Worm (Caenorhabditis elegans): Measurements from ENCODE around the gene unc-46.

unc-46 gene

DNA sequence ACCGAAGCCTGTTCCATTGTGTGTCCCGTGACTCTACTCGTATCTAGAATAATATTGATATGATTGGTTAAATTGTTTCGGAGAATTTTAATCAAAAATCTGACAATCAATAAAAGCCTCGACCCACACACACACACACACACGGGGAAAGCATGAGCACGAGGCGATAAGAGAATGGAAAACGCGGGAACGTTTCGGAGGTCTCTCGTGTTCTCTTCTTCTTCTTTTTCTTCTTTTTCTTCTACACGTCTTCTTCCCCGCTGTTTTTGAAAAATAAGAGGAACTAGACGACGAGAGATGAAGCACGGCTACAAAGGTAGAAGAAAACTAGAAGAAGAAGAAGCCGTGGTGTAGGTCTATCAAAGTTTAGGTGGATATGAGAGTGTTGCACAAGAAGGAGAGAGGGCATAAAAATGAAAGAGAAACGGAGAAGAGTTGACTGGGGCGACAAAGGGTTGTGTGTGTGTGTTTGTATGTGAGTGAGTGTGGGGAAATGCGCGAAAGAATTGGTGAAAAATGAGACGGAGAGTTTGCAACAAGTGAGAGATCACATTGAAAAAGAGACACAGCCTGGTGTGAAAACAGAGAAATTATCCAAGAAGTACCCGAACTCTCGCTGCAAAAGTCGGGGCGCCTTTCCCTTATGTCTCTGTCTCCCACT, 33.9 kb downstream of the unc-46 start, which contains the start of gene mlk-1 (continued):
- TF ChIP-seq ZK337.2 (GFP tag; IDR thresholded peaks at IDR 0.05) (no peak), lir-3 (tag; optimal IDR thresholded peaks at IDR 0.05) (no peak), F10B5.3 (tag; optimal IDR thresholded peaks at IDR 0.05) (no peak), set-16 (GFP tag; IDR thresholded peaks at IDR 0.05) (peak; percentile 46; the same call in 1 of the 2 replicates), ama-1 (optimal IDR thresholded peaks at IDR 0.05) (no peak)

ce11 chrV:5053335-5053734, 45.5 kb downstream of the unc-46 start, which contains the start of gene cwp-4:
cwp-4 (plus strand) TSS chrV:5053635.
- no peak for TF ChIP-seq zag-1 (tag; optimal IDR thresholded peaks at IDR 0.05)
- TF ChIP-seq T26A8.4 (GFP tag; IDR thresholded peaks at IDR 0.05), result no peak
- TF ChIP-seq daf-8 (GFP tag; IDR thresholded peaks at IDR 0.05), result no peak
- TF ChIP-seq attf-4 (tag; optimal IDR thresholded peaks at IDR 0.05), result no peak
- no peak for TF ChIP-seq R02D3.7 (tag; optimal IDR thresholded peaks at IDR 0.05)

DNA sequence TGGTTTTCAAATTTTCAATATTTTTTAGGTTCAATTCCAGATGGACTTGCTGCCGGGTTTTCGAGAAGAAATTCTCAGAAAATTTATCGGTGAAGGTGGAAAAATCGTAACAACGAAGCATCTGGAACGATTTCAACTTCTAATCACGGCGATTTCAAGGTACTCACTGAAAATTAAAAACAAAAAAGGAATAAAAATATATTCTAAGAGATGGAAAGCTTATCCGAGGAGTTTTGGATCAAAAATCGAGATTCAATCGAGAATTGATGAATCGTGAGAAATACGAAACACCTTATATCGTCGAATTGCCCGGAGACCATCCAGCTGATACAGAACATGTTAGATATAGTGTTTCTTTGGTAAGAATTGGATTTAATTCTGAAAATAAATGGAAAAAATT, 46.6 kb downstream of the unc-46 start, which contains the start of gene K11D12.12:
TSS of gene K11D12.12 (plus strand) at position 29 of the 400 bp plus-strand sequence.
- TF ChIP-seq lin-1 (GFP tag; IDR thresholded peaks at IDR 0.05), result no peak

DNA sequence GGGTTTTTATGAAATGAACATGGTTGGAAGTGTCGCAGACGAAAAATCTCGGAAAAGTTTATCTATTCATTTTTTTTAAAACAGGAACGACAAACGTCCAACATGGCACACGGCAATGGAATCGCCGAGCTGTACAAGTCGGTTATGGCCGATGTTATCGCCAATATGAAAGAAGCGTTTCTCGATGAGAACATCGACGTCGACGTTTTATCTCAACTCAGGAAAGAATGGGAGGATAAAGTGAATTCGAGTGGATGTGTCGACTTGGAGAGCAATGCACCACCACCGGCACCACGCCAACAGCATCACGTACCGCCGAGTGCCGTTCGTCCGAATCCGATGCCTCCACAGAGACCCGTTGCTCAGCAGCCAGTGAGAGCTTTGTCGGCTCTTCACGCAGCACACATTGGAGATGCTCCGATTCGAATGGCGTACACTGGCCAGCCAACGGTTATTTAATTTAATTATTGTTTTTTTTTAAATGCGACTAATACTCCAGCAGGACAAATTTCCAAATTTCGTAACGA, 48.7 kb downstream of the unc-46 start:
- 0 out of 2 replicates have a peak, but pooled peaks have one; percentile 42 for TF ChIP-seq T26A8.4 (GFP tag; IDR thresholded peaks at IDR 0.05)
- peak; percentile 72 for TF ChIP-seq set-16 (GFP tag; IDR thresholded peaks at IDR 0.05)
- no peak for TF ChIP-seq zfp-2 (tag; optimal IDR thresholded peaks at IDR 0.05)
- no peak for TF ChIP-seq nhr-77 (tag; optimal IDR thresholded peaks at IDR 0.05)
- TF ChIP-seq spr-3 (GFP tag; optimal IDR thresholded peaks at IDR 0.05), result peak; percentile 50
- 0 out of 2 replicates have a peak, but pooled peaks have one; percentile 49 for TF ChIP-seq tra-1 (GFP tag; IDR thresholded peaks at IDR 0.05)
- TF ChIP-seq fos-1 (tag; optimal IDR thresholded peaks at IDR 0.05), result peak; percentile 19
- 0 out of 2 replicates have a peak, but pooled peaks have one; percentile 53 for TF ChIP-seq ZK337.2 (GFP tag; IDR thresholded peaks at IDR 0.05)
- 0 out of 2 replicates have a peak, but pooled peaks have one; percentile 40 for TF ChIP-seq dmd-8 (GFP tag; IDR thresholded peaks at IDR 0.05)
- peak; percentile 44; the same call in 1 of the 2 replicates for TF ChIP-seq egl-43 (GFP tag; IDR thresholded peaks at IDR 0.05)
- no peak for TF ChIP-seq madf-5 (GFP tag; IDR thresholded peaks at IDR 0.05)
- TF ChIP-seq duxl-1 (tag; optimal IDR thresholded peaks at IDR 0.05; ENCODE audit: poor library complexity), result peak; percentile 3
- no peak for TF ChIP-seq mxl-2 (GFP tag; conservative IDR thresholded peaks at IDR 0.05)

ce11 chrV:5049333-5049942, 49.4 kb downstream of the unc-46 start, which contains the start of the genes pqn-51 and K11D12.14:
pqn-51 (plus strand) TSS chrV:5049607.
K11D12.14 (plus strand) TSS chrV:5049636.
- TF ChIP-seq zip-2 (tag; optimal IDR thresholded peaks at IDR 0.05) (peak; percentile 11), dve-1 (tag; optimal IDR thresholded peaks at IDR 0.05; ENCODE audit: insufficient read depth) (peak; percentile 95), madf-5 (GFP tag; IDR thresholded peaks at IDR 0.05) (0 out of 4 replicates have a peak, but pooled peaks of 1 of the 2 experiments have one; percentile 5), nhr-48 (tag; optimal IDR thresholded peaks at IDR 0.05) (peak; percentile 89), nhr-6 (tag; optimal IDR thresholded peaks at IDR 0.05) (peak; percentile 81), fkh-10 (GFP tag; optimal IDR thresholded peaks at IDR 0.05) (peak; percentile 93), mep-1 (tag; optimal IDR thresholded peaks at IDR 0.05) (peak; percentile 87), aly-2 (tag; optimal IDR thresholded peaks at IDR 0.05) (peak; percentile 22), aha-1 (tag) (peak; percentile 87), dmd-6 (GFP tag; IDR thresholded peaks at IDR 0.05) (peak; percentile 90), daf-16 (GFP tag; optimal IDR thresholded peaks at IDR 0.05) (peak; percentile 48 to 74), daf-16 (tag; optimal IDR thresholded peaks at IDR 0.05) (peak; percentile 81), sdz-12 (GFP tag; optimal IDR thresholded peaks at IDR 0.05) (no peak), unc-39 (tag; optimal IDR thresholded peaks at IDR 0.05) (no peak), skn-1 (tag; optimal IDR thresholded peaks at IDR 0.05) (no peak), daf-8 (GFP tag; IDR thresholded peaks at IDR 0.05) (no peak), unc-62 (GFP tag; optimal IDR thresholded peaks at IDR 0.05 in 1 of 2) (peak in 1 of 2 experiments; percentile 100), unc-62 (tag; optimal IDR thresholded peaks at IDR 0.05) (no peak), mxl-3 (GFP tag; optimal IDR thresholded peaks at IDR 0.05) (peak; percentile 56), snpc-1.2 (GFP tag; IDR thresholded peaks at IDR 0.05) (peak; percentile 70), zip-11 (GFP tag; IDR thresholded peaks at IDR 0.05) (no peak), madf-9 (GFP tag; conservative IDR thresholded peaks at IDR 0.05) (peak; percentile 83), tag-97 (GFP tag; IDR thresholded peaks at IDR 0.05) (no peak), set-16 (GFP tag; IDR thresholded peaks at IDR 0.05) (peak; percentile 88), ceh-62 (tag; optimal IDR thresholded peaks at IDR 0.05) (no peak)
